Worm (Caenorhabditis elegans) whole organism, late embryonic: Measurements from ENCODE around the gene abhd-3.2.

ENCODE experiments used
- K02D7.2 ChIP-seq: sonication (generic microtip); optimal IDR thresholded peaks from 2 replicates; lab custom pipeline; 2017; ENCODE audit warnings: mild to moderate bottlenecking, missing genetic modification characterization, missing compliant biosample characterization
- ceh-19 ChIP-seq: fragments of 200-800 bp; sonication (Bioruptor generic); optimal IDR thresholded peaks from 2 replicates; lab custom pipeline; 2018; ENCODE audit warnings: mild to moderate bottlenecking, missing genetic modification characterization, missing compliant biosample characterization
- ceh-9 ChIP-seq: sonication (generic microtip); optimal IDR thresholded peaks from 2 replicates; lab custom pipeline; 2016; ENCODE audit warnings: mild to moderate bottlenecking, missing genetic modification characterization, inconsistent platforms, missing compliant biosample characterization
- pqm-1 ChIP-seq: sonication (generic microtip); optimal IDR thresholded peaks from 2 replicates; lab custom pipeline; 2016; ENCODE audit warnings: missing genetic modification characterization, missing compliant biosample characterization

- TF ChIP-seq ceh-19 (GFP tag; lab: Kevin White, UChicago) (no peak), ceh-9 (tag; lab: Kevin White, UChicago) (no peak), pqm-1 (no peak), K02D7.2 (tag; lab: Kevin White, UChicago) (no peak)
These were observed 29.0 kb downstream of the abhd-3.2 start, which contains the start of gene sms-2 for ce11 chrX:948783-949182.
